Fruit fly (Drosophila melanogaster): Measurements from ENCODE around the gene TSG101.

TSG101 gene

DNA sequence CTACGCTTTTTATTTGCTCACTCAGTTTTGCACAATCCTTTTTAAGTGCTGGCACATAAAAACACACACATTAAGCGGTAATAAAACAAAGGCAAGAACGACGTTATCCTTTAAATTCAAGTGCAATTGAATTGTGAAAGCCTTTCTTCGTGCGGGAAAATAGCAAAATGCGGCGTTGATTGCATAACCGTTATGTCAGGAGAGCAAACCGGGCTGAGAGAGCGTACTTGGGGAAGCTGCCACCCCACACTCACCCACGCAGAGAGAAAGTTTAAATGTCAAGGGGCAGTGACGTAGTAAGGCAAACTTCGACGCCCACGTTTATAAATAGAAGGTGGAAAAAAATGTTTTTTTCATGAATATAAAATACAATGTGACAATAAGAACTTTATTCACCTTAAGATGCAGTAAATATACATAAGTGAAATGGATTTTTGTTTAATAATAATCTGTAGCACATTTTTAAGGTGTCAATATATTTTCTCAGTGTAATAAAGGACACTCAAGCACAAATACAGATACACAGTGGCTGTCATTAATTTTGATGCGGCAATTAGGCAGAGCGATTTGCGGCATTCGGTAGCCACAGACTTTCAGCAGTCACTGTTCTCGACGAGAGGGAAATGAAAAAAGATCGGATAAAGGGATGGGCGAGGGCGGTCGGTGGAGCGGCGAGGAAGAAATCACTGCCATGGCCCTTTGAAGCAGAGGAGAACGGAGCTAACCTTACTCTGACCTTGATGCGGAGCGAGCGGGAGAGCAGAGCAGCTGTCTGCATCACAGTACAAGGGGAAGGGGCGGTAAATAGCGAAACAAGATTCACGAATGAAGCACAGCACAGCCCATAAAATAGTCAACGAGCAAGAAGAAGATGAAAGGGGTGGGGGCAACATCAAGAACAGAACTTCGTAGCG lies 36.0 kb upstream of the TSG101 start:
- no peak for TF ChIP-seq hkb (optimal IDR thresholded peaks at IDR 0.05)
- TF ChIP-seq hkb (GFP tag; IDR thresholded peaks at IDR 0.05), result peak; percentile 31; the same call in 1 of the 2 replicates
- peak; percentile 93 for TF ChIP-seq abd-A (tag; optimal IDR thresholded peaks at IDR 0.05)
- peak; percentile 69 for TF ChIP-seq CG32532 (GFP tag; IDR thresholded peaks at IDR 0.05)
- TF ChIP-seq wor (GFP tag; IDR thresholded peaks at IDR 0.05), result no peak
- peak; percentile 12 for TF ChIP-seq nau (GFP tag; optimal IDR thresholded peaks at IDR 0.05)
- TF ChIP-seq CG31224 (GFP tag; IDR thresholded peaks at IDR 0.05), result no peak
- TF ChIP-seq crol (GFP tag; IDR thresholded peaks at IDR 0.05), result peak; percentile 93
- peak; percentile 67 for TF ChIP-seq CG13894 (tag; optimal IDR thresholded peaks at IDR 0.05)
- TF ChIP-seq Xbp1 (GFP tag; optimal IDR thresholded peaks at IDR 0.05), result peak; percentile 16
- no peak for TF ChIP-seq CG32767 (GFP tag; IDR thresholded peaks at IDR 0.05)
- TF ChIP-seq eyg (GFP tag; optimal IDR thresholded peaks at IDR 0.05), result no peak
- TF ChIP-seq mld (GFP tag; IDR thresholded peaks at IDR 0.05; ENCODE audit: partially characterized antibody), result no peak
- TF ChIP-seq CG11456 (GFP tag; IDR thresholded peaks at IDR 0.05), result 0 out of 3 replicates have a peak, but pooled peaks have one; percentile 6
- no peak for TF ChIP-seq CG11560 (tag; IDR thresholded peaks at IDR 0.05)
- TF ChIP-seq exex (tag; optimal IDR thresholded peaks at IDR 0.05), result peak; percentile 34
- TF ChIP-seq CG4360 (GFP tag; IDR thresholded peaks at IDR 0.05), result no peak
- TF ChIP-seq sug (tag; optimal IDR thresholded peaks at IDR 0.05), result no peak
- peak; percentile 17 for TF ChIP-seq CG10654 (GFP tag; optimal IDR thresholded peaks at IDR 0.05)
- no peak for TF ChIP-seq Spps (tag; optimal IDR thresholded peaks at IDR 0.05)
- TF ChIP-seq gsb-n (tag; optimal IDR thresholded peaks at IDR 0.05), result peak; percentile 39
- TF ChIP-seq tgo (GFP tag; IDR thresholded peaks at IDR 0.05), result peak; percentile 55
- peak in 1 of 2 experiments; percentile 54 for TF ChIP-seq Hr78 (GFP tag; optimal IDR thresholded peaks at IDR 0.05)
- no peak for TF ChIP-seq CG4854 (GFP tag; optimal IDR thresholded peaks at IDR 0.05)
- TF ChIP-seq dm (GFP tag; optimal IDR thresholded peaks at IDR 0.05), result peak; percentile 15
- peak; percentile 52 for TF ChIP-seq CG12391 (tag; optimal IDR thresholded peaks at IDR 0.05)
- peak; percentile 83 for TF ChIP-seq CG2120 (GFP tag; optimal IDR thresholded peaks at IDR 0.05)
- TF ChIP-seq CG11695 (GFP tag; IDR thresholded peaks at IDR 0.05), result 0 out of 3 replicates have a peak, but pooled peaks have one; percentile 14
- no peak for TF ChIP-seq CG3163 (GFP tag; optimal IDR thresholded peaks at IDR 0.05)
- TF ChIP-seq Six4 (GFP tag; optimal IDR thresholded peaks at IDR 0.05), result no peak
- TF ChIP-seq ATbp (GFP tag; optimal IDR thresholded peaks at IDR 0.05), result peak; percentile 7
- TF ChIP-seq CG10147 (GFP tag; optimal IDR thresholded peaks at IDR 0.05), result peak; percentile 53
- TF ChIP-seq CG14014 (GFP tag; IDR thresholded peaks at IDR 0.05), result peak; percentile 62; the same call in 1 of the 2 replicates
- no peak for TF ChIP-seq CG4617 (GFP tag; optimal IDR thresholded peaks at IDR 0.05; ENCODE audit: borderline replicate concordance)
- no peak for TF ChIP-seq ewg (GFP tag; optimal IDR thresholded peaks at IDR 0.05)
- no peak for TF ChIP-seq bbx (GFP tag; IDR thresholded peaks at IDR 0.05; ENCODE audit: partially characterized antibody)
- TF ChIP-seq cg (GFP tag; optimal IDR thresholded peaks at IDR 0.05), result peak; percentile 16
- no peak for TF ChIP-seq CG12155 (GFP tag; optimal IDR thresholded peaks at IDR 0.05)
- TF ChIP-seq B-H2 (GFP tag; optimal IDR thresholded peaks at IDR 0.05), result no peak
- peak; percentile 51; the same call in 1 of the 2 replicates for TF ChIP-seq Ptx1 (GFP tag; IDR thresholded peaks at IDR 0.05)
- TF ChIP-seq danr (GFP tag; IDR thresholded peaks at IDR 0.05), result no peak
- TF ChIP-seq CG17612 (GFP tag; IDR thresholded peaks at IDR 0.05), result no peak
- peak; percentile 76 for TF ChIP-seq gem (tag; optimal IDR thresholded peaks at IDR 0.05)
- no peak for TF ChIP-seq CG10321 (GFP tag; IDR thresholded peaks at IDR 0.05)
- peak; percentile 35 for TF ChIP-seq CG4820 (GFP tag; optimal IDR thresholded peaks at IDR 0.05)
- TF ChIP-seq ro (GFP tag; IDR thresholded peaks at IDR 0.05), result no peak
- no peak for TF ChIP-seq CG18011 (GFP tag; optimal IDR thresholded peaks at IDR 0.05)
- TF ChIP-seq Deaf1 (tag; optimal IDR thresholded peaks at IDR 0.05), result peak; percentile 19
- TF ChIP-seq CG3065 (GFP tag; optimal IDR thresholded peaks at IDR 0.05), result no peak
